Fruit fly (Drosophila melanogaster): ENCODE measurements around the gene Blos2.

Gene Blos2

dm6 chr3L:11070372-11070854, 9.0 kb downstream of the Blos2 start, which contains the start of gene Mocs1 (continued):
- TF ChIP-seq CG7745 (tag; optimal IDR thresholded peaks at IDR 0.05) (no peak), CG6175 (GFP tag; IDR thresholded peaks at IDR 0.05) (0 out of 3 replicates have a peak, but pooled peaks have one; percentile 39), CG4424 (GFP tag; optimal IDR thresholded peaks at IDR 0.05) (no peak), CG16779 (GFP tag; IDR thresholded peaks at IDR 0.05) (no peak), zen2 (GFP tag; IDR thresholded peaks at IDR 0.05; ENCODE audit: partially characterized antibody) (no peak), CG18011 (GFP tag; optimal IDR thresholded peaks at IDR 0.05) (no peak), salm (tag; optimal IDR thresholded peaks at IDR 0.05) (no peak), ash1 (GFP tag; optimal IDR thresholded peaks at IDR 0.05) (no peak), Lpt (GFP tag; optimal IDR thresholded peaks at IDR 0.05) (no peak), Xrp1 (GFP tag; IDR thresholded peaks at IDR 0.05) (peak; percentile 28; the same call in 1 of the 2 replicates), CG8765 (GFP tag; IDR thresholded peaks at IDR 0.05) (no peak), Mrtf (GFP tag; IDR thresholded peaks at IDR 0.05) (peak; percentile 13; the same call in 1 of the 3 replicates), amos (GFP tag; IDR thresholded peaks at IDR 0.05; ENCODE audit: partially characterized antibody) (peak; percentile 37; the same call in 1 of the 2 replicates), HLH54F (GFP tag; optimal IDR thresholded peaks at IDR 0.05) (no peak), da (GFP tag; optimal IDR thresholded peaks at IDR 0.05) (no peak), phol (tag; optimal IDR thresholded peaks at IDR 0.05) (no peak), Lhr (GFP tag; optimal IDR thresholded peaks at IDR 0.05) (no peak), CG11456 (GFP tag; IDR thresholded peaks at IDR 0.05) (no peak), Six4 (GFP tag; optimal IDR thresholded peaks at IDR 0.05) (no peak), Doc2 (GFP tag; IDR thresholded peaks at IDR 0.05) (no peak), CG14860 (GFP tag; IDR thresholded peaks at IDR 0.05; ENCODE audit: partially characterized antibody) (no peak), CG2678 (tag; optimal IDR thresholded peaks at IDR 0.05) (peak; percentile 7), CG12769 (tag; optimal IDR thresholded peaks at IDR 0.05) (peak; percentile 38), CHES-1-like (GFP tag; optimal IDR thresholded peaks at IDR 0.05) (peak; percentile 15), D19B (GFP tag; optimal IDR thresholded peaks at IDR 0.05) (no peak), CG1792 (GFP tag; optimal IDR thresholded peaks at IDR 0.05) (no peak), Hr78 (GFP tag; optimal IDR thresholded peaks at IDR 0.05) (peak in 1 of 2 experiments; percentile 98), jumu (GFP tag; optimal IDR thresholded peaks at IDR 0.05) (no peak), shn (GFP tag; optimal IDR thresholded peaks at IDR 0.05) (no peak), ken (GFP tag; IDR thresholded peaks at IDR 0.05) (no peak), Jarid2 (GFP tag; optimal IDR thresholded peaks at IDR 0.05) (peak; percentile 57), ci (GFP tag; IDR thresholded peaks at IDR 0.05) (0 out of 3 replicates have a peak, but pooled peaks have one; percentile 28), prd (optimal IDR thresholded peaks at IDR 0.05) (no peak), prd (GFP tag; IDR thresholded peaks at IDR 0.05) (no peak), HHEX (GFP tag; optimal IDR thresholded peaks at IDR 0.05) (peak; percentile 6), Atf-2 (GFP tag; optimal IDR thresholded peaks at IDR 0.05) (no peak), unc-4 (GFP tag; IDR thresholded peaks at IDR 0.05; ENCODE audit: partially characterized antibody) (no peak), CG10543 (GFP tag; optimal IDR thresholded peaks at IDR 0.05) (no peak), al (GFP tag; IDR thresholded peaks at IDR 0.05) (no peak), CG42726 (GFP tag; IDR thresholded peaks at IDR 0.05; ENCODE audit: partially characterized antibody) (peak; percentile 26; the same call in 1 of the 2 replicates), stc (GFP tag; IDR thresholded peaks at IDR 0.05) (no peak), CG6254 (GFP tag; optimal IDR thresholded peaks at IDR 0.05) (no peak), grau (tag; optimal IDR thresholded peaks at IDR 0.05) (peak; percentile 17), CG16815 (GFP tag; optimal IDR thresholded peaks at IDR 0.05) (no peak), CG12236 (GFP tag; optimal IDR thresholded peaks at IDR 0.05) (no peak), CG1233 (GFP tag; optimal IDR thresholded peaks at IDR 0.05) (no peak), CG3281 (GFP tag; optimal IDR thresholded peaks at IDR 0.05) (no peak), br (optimal IDR thresholded peaks at IDR 0.05) (no peak), pho (GFP tag; optimal IDR thresholded peaks at IDR 0.05) (no peak), Meics (GFP tag; optimal IDR thresholded peaks at IDR 0.05) (no peak), CG18599 (GFP tag; optimal IDR thresholded peaks at IDR 0.05) (peak; percentile 6)
